Fruit fly (Drosophila melanogaster): ENCODE results near the gene Prx6a.

- TF ChIP-seq lola (GFP tag; optimal IDR thresholded peaks at IDR 0.05), result no peak
- no peak for TF ChIP-seq Myc (optimal IDR thresholded peaks at IDR 0.05)
- no peak for TF ChIP-seq Jra (GFP tag; optimal IDR thresholded peaks at IDR 0.05)
- no peak for TF ChIP-seq pan (optimal IDR thresholded peaks at IDR 0.05)
- TF ChIP-seq CG9705 (GFP tag; optimal IDR thresholded peaks at IDR 0.05), result no peak
- no peak for TF ChIP-seq Abd-B (GFP tag; optimal IDR thresholded peaks at IDR 0.05)
- TF ChIP-seq psq (GFP tag; optimal IDR thresholded peaks at IDR 0.05), result no peak
- no peak for TF ChIP-seq OdsH (GFP tag; optimal IDR thresholded peaks at IDR 0.05)
- TF ChIP-seq Hr83 (GFP tag; optimal IDR thresholded peaks at IDR 0.05; ENCODE audit: poor library complexity, severe bottlenecking), result peak; percentile 52
- no peak for TF ChIP-seq br (GFP tag; optimal IDR thresholded peaks at IDR 0.05)
- TF ChIP-seq sage (GFP tag; optimal IDR thresholded peaks at IDR 0.05), result no peak
- no peak for TF ChIP-seq ey (GFP tag; optimal IDR thresholded peaks at IDR 0.05)
These were observed 13.4 kb downstream of the Prx6a start for dm6 chr2L:2864601-2865000.

Data from whole organism, wandering third instar larva.